Fruit fly (Drosophila melanogaster): ENCODE results near the gene JMJD6.

JMJD6 gene

dm6 chr3R:22389614-22390013 is 27.4 kb upstream of the JMJD6 start, which contains the start of the genes CAH8 and CG7059 (continued):
- TF ChIP-seq CG4730 (GFP tag; IDR thresholded peaks at IDR 0.05) (no peak), pho (GFP tag; optimal IDR thresholded peaks at IDR 0.05) (no peak), CG14710 (tag; optimal IDR thresholded peaks at IDR 0.05) (no peak), Nf-YB (GFP tag; optimal IDR thresholded peaks at IDR 0.05) (no peak), scrt (GFP tag; optimal IDR thresholded peaks at IDR 0.05) (peak; percentile 70), crp (GFP tag; optimal IDR thresholded peaks at IDR 0.05) (peak in 1 of 2 experiments; percentile 3), CG4282 (GFP tag; optimal IDR thresholded peaks at IDR 0.05) (no peak), onecut (GFP tag; IDR thresholded peaks at IDR 0.05) (peak; percentile 90), chinmo (GFP tag; IDR thresholded peaks at IDR 0.05; ENCODE audit: partially characterized antibody) (no peak), CG4360 (GFP tag; IDR thresholded peaks at IDR 0.05) (peak; percentile 37; the same call in 1 of the 2 replicates), bowl (GFP tag; IDR thresholded peaks at IDR 0.05) (no peak), Elba2 (GFP tag; optimal IDR thresholded peaks at IDR 0.05) (peak; percentile 59), da (GFP tag; optimal IDR thresholded peaks at IDR 0.05) (no peak), CG11085 (GFP tag; IDR thresholded peaks at IDR 0.05) (no peak), Ets65A (GFP tag) (no peak), hb (GFP tag; IDR thresholded peaks at IDR 0.05; ENCODE audit: partially characterized antibody) (no peak), CG12155 (GFP tag; optimal IDR thresholded peaks at IDR 0.05) (no peak), phol (tag; optimal IDR thresholded peaks at IDR 0.05) (no peak), CG12236 (GFP tag; optimal IDR thresholded peaks at IDR 0.05) (no peak), gce (GFP tag; IDR thresholded peaks at IDR 0.05) (no peak), mam (GFP tag; optimal IDR thresholded peaks at IDR 0.05) (no peak), rib (GFP tag; IDR thresholded peaks at IDR 0.05) (no peak), slp2 (GFP tag; optimal IDR thresholded peaks at IDR 0.05) (no peak), NK7.1 (GFP tag; optimal IDR thresholded peaks at IDR 0.05) (no peak), CG33557 (GFP tag; optimal IDR thresholded peaks at IDR 0.05) (no peak), Poxn (GFP tag; IDR thresholded peaks at IDR 0.05) (no peak), H2.0 (GFP tag; IDR thresholded peaks at IDR 0.05) (no peak), CG6683 (GFP tag; optimal IDR thresholded peaks at IDR 0.05) (no peak), CG1647 (GFP tag; optimal IDR thresholded peaks at IDR 0.05) (no peak), D (optimal IDR thresholded peaks at IDR 0.05) (no peak), D (GFP tag; optimal IDR thresholded peaks at IDR 0.05) (no peak), CG5180 (GFP tag; optimal IDR thresholded peaks at IDR 0.05) (no peak), peb (GFP tag; IDR thresholded peaks at IDR 0.05) (no peak), ro (GFP tag; IDR thresholded peaks at IDR 0.05) (no peak), CG17328 (GFP tag; IDR thresholded peaks at IDR 0.05) (no peak), amos (GFP tag; IDR thresholded peaks at IDR 0.05; ENCODE audit: partially characterized antibody) (no peak), unpg (GFP tag; optimal IDR thresholded peaks at IDR 0.05) (no peak)

- no peak for TF ChIP-seq Awh (GFP tag; IDR thresholded peaks at IDR 0.05)
- no peak for TF ChIP-seq CG12391 (tag; optimal IDR thresholded peaks at IDR 0.05)
- TF ChIP-seq gcm (GFP tag; optimal IDR thresholded peaks at IDR 0.05), result peak; percentile 40
- no peak for TF ChIP-seq Ets65A (GFP tag)
- no peak for TF ChIP-seq jing (GFP tag; optimal IDR thresholded peaks at IDR 0.05)
- TF ChIP-seq Side (GFP tag; optimal IDR thresholded peaks at IDR 0.05), result no peak
- TF ChIP-seq gfzf (GFP tag; optimal IDR thresholded peaks at IDR 0.05), result no peak
- TF ChIP-seq CG9609 (GFP tag; optimal IDR thresholded peaks at IDR 0.05), result no peak
- TF ChIP-seq sqz (GFP tag; optimal IDR thresholded peaks at IDR 0.05), result no peak
- no peak for TF ChIP-seq chinmo (GFP tag; IDR thresholded peaks at IDR 0.05; ENCODE audit: partially characterized antibody)
- TF ChIP-seq CG3065 (GFP tag; optimal IDR thresholded peaks at IDR 0.05), result no peak
- no peak for TF ChIP-seq HLH4C (GFP tag; IDR thresholded peaks at IDR 0.05; ENCODE audit: partially characterized antibody)
- TF ChIP-seq Bdp1 (GFP tag; optimal IDR thresholded peaks at IDR 0.05), result no peak
- no peak for TF ChIP-seq CG13296 (GFP tag; optimal IDR thresholded peaks at IDR 0.05)
- TF ChIP-seq Med (GFP tag), result peak; percentile 49
- no peak for TF ChIP-seq TFAM (GFP tag; optimal IDR thresholded peaks at IDR 0.05)
- TF ChIP-seq Opbp (GFP tag; IDR thresholded peaks at IDR 0.05; ENCODE audit: partially characterized antibody), result 0 out of 3 replicates have a peak, but pooled peaks have one; percentile 35
- no peak for TF ChIP-seq Sry-δ (GFP tag; optimal IDR thresholded peaks at IDR 0.05)
Measured at dm6 chr3R:22381735-22382134, 19.6 kb upstream of the JMJD6 start, which contains the start of gene Gpdh3. Gpdh3 (plus strand) TSS chr3R:22382035.

Data from whole organism, embryonic.